Worm (Caenorhabditis elegans) whole organism, midembryonic: ENCODE measurements around the gene T09F5.1.

Experiments used
- T22C8.4 ChIP-seq: fragments of 200-800 bp; sonication (Bioruptor generic); IDR thresholded peaks from 2 replicates; pipeline ENCODE4 v1.3.6; 2022; ENCODE audit warnings: missing genetic modification characterization, missing compliant biosample characterization
- cog-1 ChIP-seq: sonication (generic microtip); optimal IDR thresholded peaks from 2 replicates; lab custom pipeline; 2016; ENCODE audit warnings: missing genetic modification characterization, missing compliant biosample characterization
- flt-1 ChIP-seq: fragments of 200-800 bp; sonication (Bioruptor generic); IDR thresholded peaks from 2 replicates; pipeline ENCODE4 v1.3.6; 2022; ENCODE audit warnings: missing genetic modification characterization, missing compliant biosample characterization
- klf-2 ChIP-seq: fragments of 200-800 bp; sonication (Bioruptor generic); conservative IDR thresholded peaks from 2 replicates; pipeline ENCODE4 v1.3.6; 2022; ENCODE audit warnings: missing genetic modification reagents, missing genetic modification characterization, missing compliant biosample characterization
- med-1 ChIP-seq: sonication (generic microtip); optimal IDR thresholded peaks from 2 replicates; lab custom pipeline; 2017; ENCODE audit warnings: missing genetic modification characterization, mild to moderate bottlenecking, missing compliant biosample characterization, antibody characterized with exemption, missing genetic modification reagents; ENCODE audit not compliant: insufficient read depth
- ref-1 ChIP-seq: fragments of 200-800 bp; sonication (Bioruptor generic); conservative IDR thresholded peaks from 2 replicates; pipeline ENCODE4 v1.3.6; 2022; ENCODE audit warnings: missing genetic modification reagents, missing genetic modification characterization, missing compliant biosample characterization
- tab-1 ChIP-seq: fragments of 200-800 bp; sonication (Bioruptor generic); IDR thresholded peaks from 2 replicates; pipeline ENCODE4 v1.3.6; 2022; ENCODE audit warnings: missing genetic modification characterization, missing compliant biosample characterization
- ztf-23 ChIP-seq: fragments of 200-800 bp; sonication (Bioruptor generic); IDR thresholded peaks from 2 replicates; pipeline ENCODE4 v1.3.6; 2022; ENCODE audit warnings: missing genetic modification reagents, missing genetic modification characterization, missing compliant biosample characterization
- ztf-29 ChIP-seq: fragments of 200-800 bp; sonication (Bioruptor generic); IDR thresholded peaks from 2 replicates; pipeline ENCODE4 v1.3.6; 2022; ENCODE audit warnings: missing genetic modification reagents, missing genetic modification characterization, missing compliant biosample characterization

Gene T09F5.1

ce11 chrV:15193909-15194308, 45.0 kb downstream of the T09F5.1 start, which contains the start of gene Y75B12B.13:
TSS of gene Y75B12B.13 (minus strand) at chrV:15194009.
- no peak for TF ChIP-seq ref-1 (GFP tag; lab: Robert Waterston, UW)
- TF ChIP-seq T22C8.4, result no peak
- no peak for TF ChIP-seq ztf-23 (GFP tag; lab: Robert Waterston, UW)
- TF ChIP-seq flt-1 (GFP tag; lab: Robert Waterston, UW), result no peak
- no peak for TF ChIP-seq med-1 (GFP tag; lab: Kevin White, UChicago)

ce11 chrV:15197955-15198354, 49.1 kb downstream of the T09F5.1 start, which contains the start of gene srw-1:
TSS of gene srw-1 (plus strand) at chrV:15198255.
- TF ChIP-seq cog-1 (tag; lab: Kevin White, UChicago) (no peak), klf-2 (no peak), ref-1 (GFP tag; lab: Robert Waterston, UW) (no peak), ztf-29 (no peak), flt-1 (GFP tag; lab: Robert Waterston, UW) (no peak), med-1 (GFP tag; lab: Kevin White, UChicago) (no peak), T22C8.4 (no peak), tab-1 (GFP tag; lab: Robert Waterston, UW) (no peak), ztf-23 (GFP tag; lab: Robert Waterston, UW) (no peak)

ce11 chrV:15199768-15200167, 50.9 kb downstream of the T09F5.1 start, which contains the start of gene Y75B12B.10:
TSS of gene Y75B12B.10 (plus strand) at chrV:15200068.
- no peak for TF ChIP-seq ref-1 (GFP tag; lab: Robert Waterston, UW)
- TF ChIP-seq klf-2, result no peak
- no peak for TF ChIP-seq T22C8.4
- no peak for TF ChIP-seq med-1 (GFP tag; lab: Kevin White, UChicago)
- TF ChIP-seq flt-1 (GFP tag; lab: Robert Waterston, UW), result no peak
- TF ChIP-seq ztf-23 (GFP tag; lab: Robert Waterston, UW), result no peak
